Worm (Caenorhabditis elegans) whole organism, late embryonic: ENCODE results near the gene nhr-251.

ENCODE experiments used
- ahr-1 ChIP-seq: sonication (generic microtip); optimal IDR thresholded peaks from 2 replicates; lab custom pipeline; 2016; ENCODE audit warnings: missing genetic modification characterization, missing compliant biosample characterization
- ama-1 ChIP-seq: fragments of 150-350 bp; optimal IDR thresholded peaks from 2 replicates; lab custom pipeline; 2014
- ceh-9 ChIP-seq: sonication (generic microtip); optimal IDR thresholded peaks from 2 replicates; lab custom pipeline; 2016; ENCODE audit warnings: mild to moderate bottlenecking, missing genetic modification characterization, inconsistent platforms, missing compliant biosample characterization
- hlh-13 ChIP-seq: fragments of 200-800 bp; sonication (Bioruptor generic); optimal IDR thresholded peaks from 2 replicates; lab custom pipeline; 2018; ENCODE audit warnings: mild to moderate bottlenecking, missing genetic modification characterization, missing compliant biosample characterization
- nfya-1 ChIP-seq: sonication (generic microtip); optimal IDR thresholded peaks from 2 replicates; lab custom pipeline; 2017; ENCODE audit warnings: missing genetic modification characterization, mild to moderate bottlenecking, missing compliant biosample characterization, antibody characterized with exemption, moderate library complexity
- nhr-11 ChIP-seq: fragments of 150-350 bp; optimal IDR thresholded peaks from 2 replicates; lab custom pipeline; 2014; ENCODE audit warnings: missing biosample characterization, missing genetic modification characterization
- pag-3 ChIP-seq: sonication (generic microtip); optimal IDR thresholded peaks from 2 replicates; lab custom pipeline; 2016; ENCODE audit warnings: missing compliant biosample characterization, missing genetic modification characterization, borderline replicate concordance
- syd-9 ChIP-seq: sonication (generic microtip); optimal IDR thresholded peaks from 2 replicates; lab custom pipeline; 2016; ENCODE audit warnings: mild to moderate bottlenecking, missing genetic modification characterization, moderate library complexity, missing compliant biosample characterization
- tbx-2 ChIP-seq: sonication (generic microtip); optimal IDR thresholded peaks from 2 replicates; lab custom pipeline; 2016; ENCODE audit warnings: missing genetic modification characterization, missing compliant biosample characterization
- unc-55 ChIP-seq: sonication (generic microtip); optimal IDR thresholded peaks from 2 replicates; lab custom pipeline; 2017; ENCODE audit warnings: missing biosample characterization, missing genetic modification reagents, missing genetic modification characterization

ce11 chrV:598626-599025, 1.7 kb upstream of the nhr-251 start:
- TF ChIP-seq tbx-2 (tag; lab: Kevin White, UChicago) = no peak
- no peak for TF ChIP-seq hlh-13 (GFP tag; lab: Kevin White, UChicago)
- TF ChIP-seq nhr-11 (tag; lab: Kevin White, UChicago) = no peak
- no peak for TF ChIP-seq pag-3 (tag; lab: Kevin White, UChicago)
- no peak for TF ChIP-seq ama-1 (lab: Kevin White, UChicago)
- TF ChIP-seq nfya-1 (tag; lab: Kevin White, UChicago) = no peak
- no peak for TF ChIP-seq unc-55 (GFP tag; lab: Kevin White, UChicago)
- TF ChIP-seq ceh-9 (tag; lab: Kevin White, UChicago) = no peak
- TF ChIP-seq syd-9 (tag; lab: Kevin White, UChicago) = no peak
- TF ChIP-seq ahr-1 = no peak
